Fruit fly (Drosophila melanogaster): ENCODE results near the gene RhoGAP71E.

RhoGAP71E gene

DNA sequence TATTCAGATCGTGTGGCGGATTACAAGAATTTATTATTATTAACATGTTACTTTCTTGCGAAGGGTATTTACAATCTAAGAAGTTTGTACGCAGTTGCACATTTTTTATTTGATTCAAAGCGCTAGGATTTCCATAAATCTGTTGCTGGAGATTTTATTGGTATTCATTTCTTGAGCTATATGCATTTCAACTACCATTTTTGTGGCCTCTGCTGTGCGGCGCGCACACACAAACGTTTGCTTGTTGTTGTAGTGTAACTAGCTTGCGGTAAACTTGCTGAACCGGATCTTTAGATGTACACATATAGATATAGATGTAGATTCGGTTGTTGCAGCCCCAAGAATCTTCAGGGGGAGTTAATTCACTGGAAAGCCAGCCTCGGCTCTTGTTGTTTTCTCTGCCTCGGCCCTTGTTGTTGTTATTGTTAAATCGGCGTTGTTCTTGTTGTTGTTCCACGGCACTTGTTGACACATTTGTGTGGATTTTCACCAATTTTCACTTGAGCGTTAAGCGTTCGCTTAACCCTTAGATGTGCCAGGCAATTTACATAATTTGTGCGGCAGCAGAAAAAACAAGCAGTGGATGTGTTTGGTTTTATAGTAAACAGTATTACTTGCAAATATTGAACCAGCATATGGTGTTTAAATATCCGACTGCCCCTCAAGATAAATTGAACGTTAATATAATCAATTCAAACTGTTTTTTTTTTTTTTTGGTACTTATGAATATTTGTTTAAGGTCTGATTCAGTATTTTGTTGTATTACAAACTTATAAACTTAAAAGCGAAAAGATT, 2.3 kb downstream of the RhoGAP71E start (continued):
- TF ChIP-seq gro (GFP tag; optimal IDR thresholded peaks at IDR 0.05) (no peak), Mrtf (GFP tag; IDR thresholded peaks at IDR 0.05) (0 out of 3 replicates have a peak, but pooled peaks have one; percentile 19), BtbVII (GFP tag; optimal IDR thresholded peaks at IDR 0.05) (peak; percentile 22), Xrp1 (GFP tag; IDR thresholded peaks at IDR 0.05) (peak; percentile 32; the same call in 1 of the 2 replicates), pb (GFP tag; optimal IDR thresholded peaks at IDR 0.05) (no peak), Sox102F (GFP tag; optimal IDR thresholded peaks at IDR 0.05) (peak; percentile 4), CG3726 (GFP tag; IDR thresholded peaks at IDR 0.05) (no peak), CG12769 (tag; optimal IDR thresholded peaks at IDR 0.05) (no peak), dysf (GFP tag; IDR thresholded peaks at IDR 0.05) (peak; percentile 22; the same call in 1 of the 3 replicates), kni (GFP tag; optimal IDR thresholded peaks at IDR 0.05) (peak; percentile 53), CG3281 (GFP tag; optimal IDR thresholded peaks at IDR 0.05) (peak; percentile 39), CG12219 (GFP tag; optimal IDR thresholded peaks at IDR 0.05) (peak; percentile 4), CG5180 (GFP tag; optimal IDR thresholded peaks at IDR 0.05) (peak; percentile 46), cad (GFP tag; optimal IDR thresholded peaks at IDR 0.05) (no peak), CG14441 (GFP tag; IDR thresholded peaks at IDR 0.05) (no peak), CG8290 (GFP tag; optimal IDR thresholded peaks at IDR 0.05) (no peak), CG8290 (tag; optimal IDR thresholded peaks at IDR 0.05) (peak in 1 of 2 experiments; percentile 71), CG32532 (GFP tag; IDR thresholded peaks at IDR 0.05) (0 out of 2 replicates have a peak, but pooled peaks have one; percentile 11), bab2 (GFP tag; optimal IDR thresholded peaks at IDR 0.05) (peak; percentile 25), fru (optimal IDR thresholded peaks at IDR 0.05) (no peak), CG8924 (tag; optimal IDR thresholded peaks at IDR 0.05) (peak; percentile 38), ci (GFP tag; IDR thresholded peaks at IDR 0.05) (0 out of 3 replicates have a peak, but pooled peaks have one; percentile 45), CG18599 (GFP tag; optimal IDR thresholded peaks at IDR 0.05) (peak; percentile 6), gt (GFP tag; IDR thresholded peaks at IDR 0.05) (no peak), ttk (GFP tag; IDR thresholded peaks at IDR 0.05) (no peak), Aef1 (GFP tag; IDR thresholded peaks at IDR 0.05) (no peak), jigr1 (GFP tag; IDR thresholded peaks at IDR 0.05) (no peak), CG6175 (GFP tag; IDR thresholded peaks at IDR 0.05) (no peak), CG5245 (GFP tag; optimal IDR thresholded peaks at IDR 0.05) (no peak), Opbp (GFP tag; IDR thresholded peaks at IDR 0.05; ENCODE audit: partially characterized antibody) (no peak), salm (tag; optimal IDR thresholded peaks at IDR 0.05) (no peak), Bgb (GFP tag; IDR thresholded peaks at IDR 0.05; ENCODE audit: partially characterized antibody) (no peak), CG31365 (tag; optimal IDR thresholded peaks at IDR 0.05) (peak; percentile 9), Eip74EF (GFP tag; optimal IDR thresholded peaks at IDR 0.05) (no peak), CG13123 (GFP tag; optimal IDR thresholded peaks at IDR 0.05) (no peak), zfh2 (GFP tag; optimal IDR thresholded peaks at IDR 0.05) (no peak), Oaz (GFP tag; IDR thresholded peaks at IDR 0.05) (no peak), ato (GFP tag; IDR thresholded peaks at IDR 0.05; ENCODE audit: partially characterized antibody) (no peak), Dll (GFP tag; IDR thresholded peaks at IDR 0.05; ENCODE audit: partially characterized antibody) (no peak), B-H2 (GFP tag; optimal IDR thresholded peaks at IDR 0.05) (no peak), scrt (GFP tag; optimal IDR thresholded peaks at IDR 0.05) (peak; percentile 26), exex (tag; optimal IDR thresholded peaks at IDR 0.05) (peak; percentile 19), Fer3 (tag; optimal IDR thresholded peaks at IDR 0.05) (peak; percentile 9), chm (GFP tag; IDR thresholded peaks at IDR 0.05) (no peak), CG3847 (GFP tag; IDR thresholded peaks at IDR 0.05) (peak; percentile 9; the same call in 1 of the 2 replicates), twi (tag; optimal IDR thresholded peaks at IDR 0.05) (no peak), lab (GFP tag; optimal IDR thresholded peaks at IDR 0.05) (peak; percentile 50), wek (GFP tag; optimal IDR thresholded peaks at IDR 0.05) (peak; percentile 3), Pdp1 (GFP tag; optimal IDR thresholded peaks at IDR 0.05) (peak in 1 of 2 experiments; percentile 49)

Measured in whole organism, embryonic.